Worm (Caenorhabditis elegans): Measurements from ENCODE around the gene T19C3.4.

DNA sequence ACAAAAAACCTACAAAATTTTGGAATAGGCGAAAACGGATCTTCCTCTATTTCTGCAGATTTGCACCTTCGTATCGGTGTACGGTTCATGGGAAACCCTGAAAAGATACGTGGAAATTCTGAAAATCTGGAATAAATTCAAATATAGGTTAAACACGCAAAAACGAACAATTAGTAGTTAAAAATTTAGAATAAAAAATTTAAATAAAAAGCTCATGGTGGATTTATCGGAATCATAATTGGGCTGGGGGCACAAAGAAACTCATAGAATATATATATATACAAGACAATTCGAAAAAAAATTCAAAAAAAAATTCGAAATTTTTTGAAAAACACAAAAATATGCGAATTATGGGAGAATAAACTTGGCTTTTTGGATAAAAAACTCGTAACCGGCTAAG is 33.0 kb downstream of the T19C3.4 start, which contains the start of gene helq-1:
- TF ChIP-seq W03F9.2 (tag; optimal IDR thresholded peaks at IDR 0.05) (no peak), dao-5 (tag; optimal IDR thresholded peaks at IDR 0.05) (no peak), him-1 (tag; optimal IDR thresholded peaks at IDR 0.05) (no peak)

Data from whole organism, L4/young adult.